Worm (Caenorhabditis elegans) whole organism, midembryonic: ENCODE results near the gene wee-1.3.
A peak's percentile ranks its signal among the peaks of the same experiment; 100 is the strongest.

Source experiments
- cog-1 ChIP-seq: sonication (generic microtip); optimal IDR thresholded peaks from 2 replicates; lab custom pipeline; 2016; ENCODE audit warnings: missing genetic modification characterization, missing compliant biosample characterization
- flt-1 ChIP-seq: fragments of 200-800 bp; sonication (Bioruptor generic); IDR thresholded peaks from 2 replicates; pipeline ENCODE4 v1.3.6; 2022; ENCODE audit warnings: missing genetic modification characterization, missing compliant biosample characterization
- ref-1 ChIP-seq: fragments of 200-800 bp; sonication (Bioruptor generic); conservative IDR thresholded peaks from 2 replicates; pipeline ENCODE4 v1.3.6; 2022; ENCODE audit warnings: missing genetic modification reagents, missing genetic modification characterization, missing compliant biosample characterization
- tab-1 ChIP-seq: fragments of 200-800 bp; sonication (Bioruptor generic); IDR thresholded peaks from 2 replicates; pipeline ENCODE4 v1.3.6; 2022; ENCODE audit warnings: missing genetic modification characterization, missing compliant biosample characterization
- ztf-29 ChIP-seq: fragments of 200-800 bp; sonication (Bioruptor generic); IDR thresholded peaks from 2 replicates; pipeline ENCODE4 v1.3.6; 2022; ENCODE audit warnings: missing genetic modification reagents, missing genetic modification characterization, missing compliant biosample characterization

- 0 out of 2 replicates have a peak, but pooled peaks have one; percentile 11 for TF ChIP-seq flt-1
- TF ChIP-seq cog-1 (tag; lab: Kevin White, UChicago) = peak; percentile 83
- TF ChIP-seq ztf-29 (GFP tag; lab: Robert Waterston, UW) = no peak
- TF ChIP-seq tab-1 (GFP tag; lab: Robert Waterston, UW) = no peak
- no peak for TF ChIP-seq ref-1
These were observed 29.8 kb upstream of the wee-1.3 start, which contains the start of the genes Y53C12B.1 and nos-3 for ce11 chrII:9746069-9746468.
